Comparison of ENCODE assay signal across 3 worm cellular contexts in the genomic region with DNA sequence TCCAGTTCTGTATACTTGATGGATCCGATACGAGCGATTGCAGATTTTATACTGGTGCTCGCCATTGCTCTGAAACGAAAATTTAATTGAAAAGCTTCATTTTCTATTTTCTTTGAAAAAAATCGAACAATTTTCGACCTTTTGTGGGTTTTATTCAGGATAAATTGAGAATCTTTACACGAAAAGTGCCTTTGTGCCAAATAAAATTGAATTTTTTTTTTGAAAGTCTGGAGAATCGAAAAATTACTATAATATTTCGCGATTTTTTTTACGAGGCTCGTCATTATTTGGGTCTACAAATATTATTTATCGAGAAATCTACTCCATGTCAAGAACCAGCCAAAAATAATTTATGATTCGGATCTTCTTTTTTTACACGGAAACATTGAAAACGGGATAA.
TF ChIP-seq lines count a peak whose summit lies in the region.

A gene (minus strand): TSS at position 69 of the 400 bp plus-strand sequence.

TF ChIP-seq in whole organism, L1 larva, 84 proteins besides CTCF, POLR2A, EP300 and RAD21:
- TF ChIP-seq isw-1 (GFP tag; IDR thresholded peaks at IDR 0.05; lab: Robert Waterston, UW) (no peak), vab-15 (tag; optimal IDR thresholded peaks at IDR 0.05; lab: Kevin White, UChicago) (no peak), C04F5.9 (tag; optimal IDR thresholded peaks at IDR 0.05; lab: Kevin White, UChicago) (no peak), aly-2 (tag; optimal IDR thresholded peaks at IDR 0.05; lab: Kevin White, UChicago) (peak; percentile 48)
TF ChIP-seq in whole organism, L1 larva: peak in this region for 1.

TF ChIP-seq in whole organism, L4 larva, 104 proteins besides CTCF, POLR2A, EP300 and RAD21:
- no peak for TF ChIP-seq ztf-7 (tag; optimal IDR thresholded peaks at IDR 0.05; lab: Kevin White, UChicago)
- no peak for TF ChIP-seq mxl-3 (GFP tag; optimal IDR thresholded peaks at IDR 0.05; lab: Kevin White, UChicago)
- peak; percentile 14 for TF ChIP-seq T20F7.1 (GFP tag; optimal IDR thresholded peaks at IDR 0.05; lab: Kevin White, UChicago)
- TF ChIP-seq pha-4 (GFP tag; IDR thresholded peaks at IDR 0.05; lab: Robert Waterston, UW), result peak; percentile 35; the same call in 1 of the 2 replicates
- no peak for TF ChIP-seq pha-4 (tag; optimal IDR thresholded peaks at IDR 0.05; lab: Kevin White, UChicago)
- TF ChIP-seq snpc-4 (tag; optimal IDR thresholded peaks at IDR 0.05; lab: Kevin White, UChicago), result no peak
- TF ChIP-seq F49E8.2 (tag; optimal IDR thresholded peaks at IDR 0.05; lab: Kevin White, UChicago; ENCODE audit: borderline replicate concordance), result no peak
- no peak for TF ChIP-seq lin-29 (GFP tag; IDR thresholded peaks at IDR 0.05; lab: Robert Waterston, UW)
- TF ChIP-seq dpl-1 (GFP tag; optimal IDR thresholded peaks at IDR 0.05; lab: Kevin White, UChicago), result no peak
- peak; percentile 58 for TF ChIP-seq lin-38 (GFP tag; IDR thresholded peaks at IDR 0.05; lab: Robert Waterston, UW)
- peak; percentile 13 for TF ChIP-seq nhr-102 (tag; optimal IDR thresholded peaks at IDR 0.05; lab: Kevin White, UChicago)
TF ChIP-seq in whole organism, L4 larva: peak in this region for 4.

TF ChIP-seq in whole organism, young adult, 124 proteins besides CTCF, POLR2A, EP300 and RAD21:
- TF ChIP-seq D2030.7 (GFP tag; IDR thresholded peaks at IDR 0.05; lab: Robert Waterston, UW) (0 out of 2 replicates have a peak, but pooled peaks have one; percentile 21), egl-18 (GFP tag; IDR thresholded peaks at IDR 0.05; lab: Robert Waterston, UW) (no peak), snpc-3.4 (tag; optimal IDR thresholded peaks at IDR 0.05; lab: Kevin White, UChicago) (no peak), lsy-27 (tag; optimal IDR thresholded peaks at IDR 0.05; lab: Kevin White, UChicago; ENCODE audit: borderline replicate concordance, insufficient read depth) (no peak), F39B2.1 (GFP tag; IDR thresholded peaks at IDR 0.05; lab: Robert Waterston, UW) (no peak), Y56A3A.18 (GFP tag; IDR thresholded peaks at IDR 0.05; lab: Robert Waterston, UW) (no peak), F33H1.4 (GFP tag; IDR thresholded peaks at IDR 0.05; lab: Robert Waterston, UW) (no peak), B0019.2 (GFP tag; conservative IDR thresholded peaks at IDR 0.05; lab: Robert Waterston, UW) (no peak), dox-1 (GFP tag; IDR thresholded peaks at IDR 0.05; lab: Robert Waterston, UW) (no peak), K12H6.12 (tag; optimal IDR thresholded peaks at IDR 0.05; lab: Kevin White, UChicago) (no peak), sea-2 (GFP tag; IDR thresholded peaks at IDR 0.05; lab: Robert Waterston, UW) (no peak), repo-1 (tag; optimal IDR thresholded peaks at IDR 0.05; lab: Kevin White, UChicago) (peak; percentile 48), snpc-1.3 (tag; optimal IDR thresholded peaks at IDR 0.05; lab: Kevin White, UChicago; ENCODE audit: insufficient read depth) (peak; percentile 11), tbx-9 (tag; optimal IDR thresholded peaks at IDR 0.05; lab: Kevin White, UChicago; ENCODE audit: borderline replicate concordance) (no peak), Y53F4B.3 (GFP tag; IDR thresholded peaks at IDR 0.05; lab: Robert Waterston, UW) (no peak), pbrm-1 (GFP tag; IDR thresholded peaks at IDR 0.05; lab: Robert Waterston, UW) (peak; percentile 55; the same call in 1 of the 2 replicates), hsf-1 (GFP tag; IDR thresholded peaks at IDR 0.05; lab: Robert Waterston, UW) (0 out of 2 replicates have a peak, but pooled peaks have one; percentile 6), B0336.3 (GFP tag; IDR thresholded peaks at IDR 0.05; lab: Robert Waterston, UW) (peak; percentile 73), nfyb-1 (GFP tag; IDR thresholded peaks at IDR 0.05; lab: Robert Waterston, UW) (no peak), hlh-12 (tag; optimal IDR thresholded peaks at IDR 0.05; lab: Kevin White, UChicago) (no peak), rec-8 (tag; optimal IDR thresholded peaks at IDR 0.05; lab: Kevin White, UChicago) (peak in 1 of 2 experiments; percentile 14), snpc-4 (GFP tag; optimal IDR thresholded peaks at IDR 0.05; lab: Kevin White, UChicago) (no peak), snpc-4 (tag; optimal IDR thresholded peaks at IDR 0.05; lab: Kevin White, UChicago) (no peak), akir-1 (GFP tag; optimal IDR thresholded peaks at IDR 0.05; lab: Kevin White, UChicago) (no peak), tlf-1 (GFP tag; optimal IDR thresholded peaks at IDR 0.05; lab: Kevin White, UChicago) (peak; percentile 34), lin-35 (GFP tag; optimal IDR thresholded peaks at IDR 0.05; lab: Kevin White, UChicago) (no peak), lin-26 (GFP tag; IDR thresholded peaks at IDR 0.05; lab: Robert Waterston, UW) (no peak), mes-4 (tag; optimal IDR thresholded peaks at IDR 0.05; lab: Kevin White, UChicago) (no peak), Y67H2A.10 (GFP tag; conservative IDR thresholded peaks at IDR 0.05; lab: Robert Waterston, UW) (no peak), ceh-58 (GFP tag; IDR thresholded peaks at IDR 0.05; lab: Robert Waterston, UW) (no peak), unc-62 (GFP tag; optimal IDR thresholded peaks at IDR 0.05; lab: Kevin White, UChicago) (no peak), nhr-90 (tag; optimal IDR thresholded peaks at IDR 0.05; lab: Kevin White, UChicago) (no peak), efl-1 (GFP tag; optimal IDR thresholded peaks at IDR 0.05; lab: Kevin White, UChicago) (peak; percentile 4), madf-8 (GFP tag; conservative IDR thresholded peaks at IDR 0.05; lab: Robert Waterston, UW) (no peak), madf-3 (GFP tag; IDR thresholded peaks at IDR 0.05; lab: Robert Waterston, UW) (no peak), ama-1 (optimal IDR thresholded peaks at IDR 0.05; lab: Kevin White, UChicago) (no peak), ama-1 (GFP tag; optimal IDR thresholded peaks at IDR 0.05; lab: Kevin White, UChicago) (peak in 1 of 2 experiments; percentile 31), dpl-1 (GFP tag; optimal IDR thresholded peaks at IDR 0.05; lab: Kevin White, UChicago) (no peak), dpff-1 (tag; optimal IDR thresholded peaks at IDR 0.05; lab: Kevin White, UChicago) (no peak), tbp1 (GFP tag; optimal IDR thresholded peaks at IDR 0.05; lab: Kevin White, UChicago) (peak; percentile 16), nhr-120 (GFP tag; IDR thresholded peaks at IDR 0.05; lab: Robert Waterston, UW) (no peak), F23B12.7 (tag; optimal IDR thresholded peaks at IDR 0.05; lab: Kevin White, UChicago; ENCODE audit: insufficient read depth) (no peak), ekl-4 (GFP tag; IDR thresholded peaks at IDR 0.05; lab: Robert Waterston, UW) (no peak), Y53G8AR.9 (GFP tag; conservative IDR thresholded peaks at IDR 0.05; lab: Robert Waterston, UW) (no peak), aptf-2 (GFP tag; conservative IDR thresholded peaks at IDR 0.05; lab: Robert Waterston, UW) (no peak), nhr-80 (tag; optimal IDR thresholded peaks at IDR 0.05; lab: Kevin White, UChicago) (no peak), rcor-1 (GFP tag; IDR thresholded peaks at IDR 0.05; lab: Robert Waterston, UW) (no peak), T26A5.8 (tag; optimal IDR thresholded peaks at IDR 0.05; lab: Kevin White, UChicago) (no peak), die-1 (tag; optimal IDR thresholded peaks at IDR 0.05; lab: Kevin White, UChicago) (no peak), madf-10 (tag; optimal IDR thresholded peaks at IDR 0.05; lab: Kevin White, UChicago) (no peak), F49E8.2 (tag; optimal IDR thresholded peaks at IDR 0.05; lab: Kevin White, UChicago; ENCODE audit: insufficient read depth) (peak; percentile 44), sptf-2 (GFP tag; optimal IDR thresholded peaks at IDR 0.05; lab: Kevin White, UChicago) (no peak), F22D6.2 (tag; optimal IDR thresholded peaks at IDR 0.05; lab: Kevin White, UChicago) (no peak), pha-4 (tag; optimal IDR thresholded peaks at IDR 0.05; lab: Kevin White, UChicago) (no peak), hlh-26 (GFP tag; conservative IDR thresholded peaks at IDR 0.05; lab: Robert Waterston, UW) (no peak), nhr-179 (tag; optimal IDR thresholded peaks at IDR 0.05; lab: Kevin White, UChicago) (no peak)
TF ChIP-seq in whole organism, young adult: peak in this region for 12.
